Fruit fly (Drosophila melanogaster) whole organism, prepupa: ENCODE results near the gene bai.

Source experiments
- Blimp-1 ChIP-seq: fragments of 200-800 bp; sonication (Bioruptor generic); optimal IDR thresholded peaks from 3 replicates; lab custom pipeline; 2017; ENCODE audit warnings: missing biosample characterization, missing genetic modification characterization, mild to moderate bottlenecking, moderate library complexity, missing genetic modification reagents
- CG10631 ChIP-seq: fragments of 200-800 bp; sonication (Bioruptor generic); optimal IDR thresholded peaks from 2 replicates; lab custom pipeline; 2016; ENCODE audit warnings: missing biosample characterization, missing genetic modification characterization
- CG11294 ChIP-seq: fragments of 200-800 bp; sonication (Bioruptor generic); IDR thresholded peaks from 2 replicates; pipeline ENCODE4 v1.3.6; 2022; ENCODE audit warnings: missing biosample characterization, missing genetic modification characterization
- CG11762 ChIP-seq: fragments of 200-800 bp; sonication (Bioruptor generic); optimal IDR thresholded peaks from 3 replicates; lab custom pipeline; 2016; ENCODE audit warnings: missing biosample characterization, missing genetic modification characterization; ENCODE audit not compliant: insufficient read depth
- CG11902 ChIP-seq: fragments of 200-800 bp; sonication (Bioruptor generic); optimal IDR thresholded peaks from 3 replicates; lab custom pipeline; 2016; ENCODE audit warnings: missing biosample characterization, missing genetic modification characterization
- CG15336 ChIP-seq: fragments of 200-800 bp; sonication (Bioruptor generic); IDR thresholded peaks from 2 replicates; pipeline ENCODE4 v1.3.6; 2022; ENCODE audit warnings: missing biosample characterization, missing genetic modification characterization
- CG1621 ChIP-seq: fragments of 200-800 bp; sonication (Bioruptor generic); optimal IDR thresholded peaks from 3 replicates; lab custom pipeline; 2018; ENCODE audit warnings: missing biosample characterization, mild to moderate bottlenecking, missing genetic modification characterization
- CG31627 ChIP-seq: fragments of 200-800 bp; sonication (Bioruptor generic); optimal IDR thresholded peaks from 3 replicates; lab custom pipeline; 2016; ENCODE audit warnings: missing biosample characterization, missing genetic modification characterization
- CG34406 ChIP-seq: fragments of 200-800 bp; sonication (Bioruptor generic); optimal IDR thresholded peaks from 3 replicates; lab custom pipeline; 2016; ENCODE audit warnings: missing biosample characterization, missing genetic modification characterization
- CG3919 ChIP-seq: fragments of 200-800 bp; sonication (Bioruptor generic); optimal IDR thresholded peaks from 3 replicates; lab custom pipeline; 2016; ENCODE audit warnings: missing biosample characterization, missing genetic modification characterization
- CG6854 ChIP-seq: fragments of 200-800 bp; sonication (Bioruptor generic); optimal IDR thresholded peaks from 2 replicates; lab custom pipeline; 2017; ENCODE audit warnings: missing biosample characterization, mild to moderate bottlenecking, missing genetic modification characterization
- CG7368 ChIP-seq: fragments of 200-800 bp; sonication (Bioruptor generic); optimal IDR thresholded peaks from 3 replicates; lab custom pipeline; 2016; ENCODE audit warnings: missing biosample characterization, missing genetic modification characterization
- CG8119 ChIP-seq: fragments of 200-800 bp; sonication (Bioruptor generic); IDR thresholded peaks from 3 replicates; pipeline ENCODE4 v1.3.6; 2022; ENCODE audit warnings: missing biosample characterization, missing genetic modification characterization
- CG8319 ChIP-seq: fragments of 200-800 bp; sonication (Bioruptor generic); optimal IDR thresholded peaks from 3 replicates; lab custom pipeline; 2016; ENCODE audit warnings: missing biosample characterization, missing genetic modification characterization
- CG8632 ChIP-seq: fragments of 200-800 bp; sonication (Bioruptor generic); optimal IDR thresholded peaks from 3 replicates; lab custom pipeline; 2016; ENCODE audit warnings: missing biosample characterization, missing genetic modification characterization
- CG9139 ChIP-seq: fragments of 200-800 bp; sonication (Bioruptor generic); optimal IDR thresholded peaks from 3 replicates; lab custom pipeline; 2017; ENCODE audit warnings: missing biosample characterization, mild to moderate bottlenecking, missing genetic modification characterization
- Eip75B ChIP-seq: fragments of 200-800 bp; sonication (Bioruptor generic); optimal IDR thresholded peaks from 3 replicates; lab custom pipeline; 2016; ENCODE audit warnings: missing biosample characterization, missing genetic modification characterization
- Eip78C ChIP-seq: fragments of 200-800 bp; sonication (Bioruptor generic); peaks from one replicate; lab custom pipeline; 2016; ENCODE audit warnings: missing biosample characterization, missing genetic modification characterization
- Eip93F ChIP-seq: fragments of 200-800 bp; sonication (Bioruptor generic); optimal IDR thresholded peaks from 2 replicates; lab custom pipeline; 2016; ENCODE audit warnings: missing biosample characterization, mild to moderate bottlenecking, missing genetic modification characterization
- Ets21C ChIP-seq: fragments of 200-800 bp; sonication (Bioruptor generic); optimal IDR thresholded peaks from 3 replicates; lab custom pipeline; 2016; ENCODE audit warnings: missing biosample characterization, missing genetic modification characterization
- Ets96B ChIP-seq: fragments of 200-800 bp; optimal IDR thresholded peaks from 2 replicates; lab custom pipeline; 2019; ENCODE audit warnings: missing biosample characterization, mild to moderate bottlenecking, missing genetic modification characterization, moderate library complexity
- Gug ChIP-seq: fragments of 200-800 bp; sonication (Bioruptor generic); IDR thresholded peaks from 2 replicates; pipeline ENCODE4 v1.3.6; 2022; ENCODE audit warnings: missing biosample characterization, missing genetic modification characterization
- Hr38 ChIP-seq: sonication (Bioruptor generic); optimal IDR thresholded peaks from 2 replicates; lab custom pipeline; 2016; ENCODE audit warnings: missing biosample characterization, missing genetic modification characterization
- Hr4 ChIP-seq: fragments of 200-800 bp; sonication (Bioruptor generic); optimal IDR thresholded peaks from 3 replicates; lab custom pipeline; 2016; ENCODE audit warnings: missing biosample characterization, missing genetic modification characterization
- Lpt ChIP-seq: fragments of 200-800 bp; sonication (Bioruptor generic); optimal IDR thresholded peaks from 3 replicates; lab custom pipeline; 2016; ENCODE audit warnings: missing biosample characterization, missing genetic modification characterization
- Met ChIP-seq: fragments of 200-800 bp; sonication (Bioruptor generic); optimal IDR thresholded peaks from 3 replicates; lab custom pipeline; 2016; ENCODE audit warnings: missing biosample characterization, missing genetic modification characterization
- Smox ChIP-seq: fragments of 200-800 bp; sonication (Bioruptor generic); optimal IDR thresholded peaks from 3 replicates; lab custom pipeline; 2016; ENCODE audit warnings: missing biosample characterization, missing genetic modification characterization
- Sox102F ChIP-seq: fragments of 200-800 bp; sonication (Bioruptor generic); optimal IDR thresholded peaks from 2 replicates; lab custom pipeline; 2016; ENCODE audit warnings: missing biosample characterization, mild to moderate bottlenecking, missing genetic modification characterization
- Sox14 ChIP-seq: fragments of 200-800 bp; sonication (Bioruptor generic); optimal IDR thresholded peaks from 3 replicates; lab custom pipeline; 2016; ENCODE audit warnings: missing biosample characterization, missing genetic modification characterization
- acj6 ChIP-seq: fragments of 200-800 bp; sonication (Bioruptor generic); optimal IDR thresholded peaks from 3 replicates; lab custom pipeline; 2016; ENCODE audit warnings: missing biosample characterization, missing genetic modification characterization
- cyc ChIP-seq: fragments of 200-800 bp; sonication (Bioruptor generic); optimal IDR thresholded peaks from 3 replicates; lab custom pipeline; 2016; ENCODE audit warnings: missing biosample characterization, missing genetic modification characterization
- dac ChIP-seq: fragments of 200-800 bp; sonication (Bioruptor generic); optimal IDR thresholded peaks from 2 replicates; lab custom pipeline; 2017; ENCODE audit warnings: missing biosample characterization, mild to moderate bottlenecking, missing genetic modification characterization
- eg ChIP-seq: fragments of 200-800 bp; sonication (Bioruptor generic); IDR thresholded peaks from 3 replicates; pipeline ENCODE4 v1.3.6; 2022; ENCODE audit warnings: missing biosample characterization, missing genetic modification characterization
- esn ChIP-seq: fragments of 200-800 bp; sonication (Bioruptor generic); optimal IDR thresholded peaks from 2 replicates; lab custom pipeline; 2016; ENCODE audit warnings: missing biosample characterization, mild to moderate bottlenecking, missing genetic modification characterization, moderate library complexity
- fd59A ChIP-seq: fragments of 200-800 bp; sonication (Bioruptor generic); optimal IDR thresholded peaks from 2 replicates; lab custom pipeline; 2017; ENCODE audit warnings: missing biosample characterization, mild to moderate bottlenecking, missing genetic modification characterization, missing genetic modification reagents
- fd85E ChIP-seq: fragments of 200-800 bp; sonication (Bioruptor generic); optimal IDR thresholded peaks from 3 replicates; lab custom pipeline; 2016; ENCODE audit warnings: missing biosample characterization, missing genetic modification characterization
- lz ChIP-seq: fragments of 200-800 bp; sonication (Bioruptor generic); optimal IDR thresholded peaks from 3 replicates; lab custom pipeline; 2016; ENCODE audit warnings: missing biosample characterization, missing genetic modification characterization
- pdm3 ChIP-seq: fragments of 200-800 bp; sonication (Bioruptor generic); optimal IDR thresholded peaks from 3 replicates; lab custom pipeline; 2016; ENCODE audit warnings: missing biosample characterization, missing genetic modification characterization
- spab ChIP-seq: fragments of 200-800 bp; sonication (Bioruptor generic); optimal IDR thresholded peaks from 2 replicates; lab custom pipeline; 2017; ENCODE audit warnings: missing biosample characterization, mild to moderate bottlenecking, missing genetic modification characterization, missing genetic modification reagents
- svp ChIP-seq: fragments of 200-800 bp; sonication (Bioruptor generic); peaks from one replicate; lab custom pipeline; 2016; ENCODE audit warnings: missing biosample characterization, missing genetic modification characterization
- topi ChIP-seq: fragments of 200-800 bp; sonication (Bioruptor generic); optimal IDR thresholded peaks from 3 replicates; lab custom pipeline; 2016; ENCODE audit warnings: missing biosample characterization, missing genetic modification characterization
- vri ChIP-seq: fragments of 200-800 bp; sonication (Bioruptor generic); optimal IDR thresholded peaks from 3 replicates; lab custom pipeline; 2016; ENCODE audit warnings: missing biosample characterization, mild to moderate bottlenecking, missing genetic modification characterization

bai gene

dm6 chr3R:25044816-25045551 is 5.8 kb downstream of the bai start, which contains the start of gene 5PtaseI:
Gene 5PtaseI, minus strand, starts transcription at chr3R:25045151.
- no peak for TF ChIP-seq CG8319
- peak; percentile 74 for TF ChIP-seq Eip75B
- peak; percentile 50 for TF ChIP-seq Eip78C (GFP tag; lab: Kevin White, UChicago)

- peak; percentile 19 for TF ChIP-seq Blimp-1
- TF ChIP-seq svp (GFP tag; lab: Kevin White, UChicago): no peak
- TF ChIP-seq, all 60 proteins: peak for 1
These were observed 6.8 kb downstream of the bai start, which contains the start of gene CG11786 for dm6 chr3R:25046023-25046422. Gene CG11786, plus strand, starts transcription at chr3R:25046323.

- TF ChIP-seq Eip75B (peak; percentile 11), esn (peak; percentile 34), CG8632 (no peak), acj6 (GFP tag; lab: Kevin White, UChicago) (no peak), pdm3 (GFP tag; lab: Kevin White, UChicago) (no peak), Met (GFP tag; lab: Kevin White, UChicago) (no peak), Ets96B (tag; lab: Kevin White, UChicago) (no peak), CG7368 (GFP tag; lab: Kevin White, UChicago) (no peak), Eip78C (GFP tag; lab: Kevin White, UChicago) (peak; percentile 22), CG11902 (no peak), Sox102F (GFP tag; lab: Kevin White, UChicago) (no peak), CG31627 (no peak), Sox14 (GFP tag; lab: Kevin White, UChicago) (no peak), CG1621 (tag; lab: Kevin White, UChicago) (peak; percentile 54), CG10631 (no peak), fd59A (GFP tag; lab: Kevin White, UChicago) (no peak), svp (GFP tag; lab: Kevin White, UChicago) (no peak), CG3919 (GFP tag; lab: Kevin White, UChicago) (no peak), Lpt (GFP tag; lab: Kevin White, UChicago) (no peak), CG15336 (GFP tag; lab: Robert Waterston, UW) (no peak), CG9139 (no peak), spab (no peak), fd85E (GFP tag; lab: Kevin White, UChicago) (no peak), cyc (GFP tag; lab: Kevin White, UChicago) (no peak), dac (GFP tag; lab: Kevin White, UChicago) (no peak), eg (GFP tag; lab: Robert Waterston, UW) (no peak), Hr38 (GFP tag; lab: Kevin White, UChicago) (no peak), CG11762 (GFP tag; lab: Kevin White, UChicago) (no peak), Smox (GFP tag; lab: Kevin White, UChicago) (no peak), CG34406 (GFP tag; lab: Kevin White, UChicago) (no peak), CG6854 (GFP tag; lab: Kevin White, UChicago) (peak; percentile 5), Hr4 (GFP tag; lab: Kevin White, UChicago) (no peak), topi (GFP tag; lab: Kevin White, UChicago) (peak; percentile 11), Eip93F (GFP tag; lab: Kevin White, UChicago) (no peak), Gug (no peak), vri (GFP tag; lab: Kevin White, UChicago) (no peak), lz (no peak), CG11294 (GFP tag; lab: Robert Waterston, UW) (no peak), CG8119 (GFP tag; lab: Robert Waterston, UW) (no peak), Ets21C (GFP tag; lab: Kevin White, UChicago) (no peak)
These were observed 8.3 kb downstream of the bai start, which contains the start of gene CG11790 for dm6 chr3R:25047504-25047903. Gene CG11790, plus strand, starts transcription at chr3R:25047706.
